Fruit fly (Drosophila melanogaster) whole organism, embryonic: ENCODE data around the gene Bruce.
A peak's percentile ranks its signal among the peaks of the same experiment; 100 is the strongest.

Source experiments
- Abd-B ChIP-seq: fragments of 200-800 bp; sonication (Bioruptor generic); optimal IDR thresholded peaks from 2 replicates; lab custom pipeline; 2018; ENCODE audit warnings: missing biosample characterization, mild to moderate bottlenecking, missing genetic modification characterization, moderate library complexity
- Ada2b ChIP-seq: fragments of 200-800 bp; sonication (Bioruptor generic); IDR thresholded peaks from 2 replicates; pipeline ENCODE4 v1.3.6; 2022; ENCODE audit warnings: missing biosample characterization, missing genetic modification characterization
- Awh ChIP-seq: fragments of 200-800 bp; sonication (Bioruptor generic); IDR thresholded peaks from 2 replicates; pipeline ENCODE4, ENCODE4 v1.3.6; 2022; ENCODE audit warnings: missing biosample characterization, missing genetic modification characterization
- C15 ChIP-seq: fragments of 200-800 bp; sonication (Bioruptor generic); IDR thresholded peaks from 3 replicates; pipeline ENCODE4 v1.3.6; 2022; ENCODE audit warnings: missing biosample characterization, missing genetic modification characterization
- CG10979 ChIP-seq: fragments of 200-800 bp; sonication (Bioruptor generic); optimal IDR thresholded peaks from 2 replicates; lab custom pipeline; 2018; ENCODE audit warnings: missing biosample characterization, mild to moderate bottlenecking, missing genetic modification characterization, moderate library complexity
- CG12071 ChIP-seq: fragments of 200-800 bp; sonication (Bioruptor generic); optimal IDR thresholded peaks from 3 replicates; lab custom pipeline; 2018; ENCODE audit warnings: missing biosample characterization, mild to moderate bottlenecking, missing genetic modification characterization
- CG12104 ChIP-seq: fragments of 200-800 bp; sonication (Bioruptor generic); optimal IDR thresholded peaks from 3 replicates; lab custom pipeline; 2016; ENCODE audit warnings: missing biosample characterization, missing genetic modification characterization
- CG15269 ChIP-seq: fragments of 200-800 bp; sonication (Bioruptor generic); optimal IDR thresholded peaks from 2 replicates; lab custom pipeline; 2018; ENCODE audit warnings: missing biosample characterization, mild to moderate bottlenecking, missing genetic modification characterization, moderate library complexity
- CG16813 ChIP-seq: fragments of 200-800 bp; sonication (Bioruptor generic); IDR thresholded peaks from 3 replicates; pipeline ENCODE4 v1.3.6; 2022; ENCODE audit warnings: missing biosample characterization, missing genetic modification characterization; ENCODE audit not compliant: partially characterized antibody
- CG1792 ChIP-seq: fragments of 200-800 bp; sonication (Bioruptor generic); optimal IDR thresholded peaks from 2 replicates; lab custom pipeline; 2016; ENCODE audit warnings: missing biosample characterization, missing genetic modification characterization
- CG18599 ChIP-seq: fragments of 200-800 bp; sonication (Bioruptor generic); optimal IDR thresholded peaks from 3 replicates; lab custom pipeline; 2017; ENCODE audit warnings: missing biosample characterization, missing genetic modification characterization, mild to moderate bottlenecking, moderate library complexity, missing genetic modification reagents
- CG2120 ChIP-seq: fragments of 200-800 bp; sonication (Bioruptor generic); optimal IDR thresholded peaks from 3 replicates; lab custom pipeline; 2016; ENCODE audit warnings: missing biosample characterization, missing genetic modification characterization
- CG2202 ChIP-seq: fragments of 200-800 bp; sonication (Bioruptor generic); optimal IDR thresholded peaks from 2 replicates; lab custom pipeline; 2018; ENCODE audit warnings: missing biosample characterization, mild to moderate bottlenecking, missing genetic modification characterization
- CG4707 ChIP-seq: fragments of 200-800 bp; sonication (Bioruptor generic); optimal IDR thresholded peaks from 2 replicates; lab custom pipeline; 2018; ENCODE audit warnings: missing biosample characterization, mild to moderate bottlenecking, missing genetic modification characterization, moderate library complexity
- CG8944 ChIP-seq: fragments of 200-800 bp; sonication (Bioruptor generic); optimal IDR thresholded peaks from 3 replicates; lab custom pipeline; 2016; ENCODE audit warnings: missing biosample characterization, missing genetic modification characterization
- CG9437 ChIP-seq: fragments of 200-800 bp; sonication (Bioruptor generic); optimal IDR thresholded peaks from 2 replicates; lab custom pipeline; 2018; ENCODE audit warnings: missing biosample characterization, mild to moderate bottlenecking, missing genetic modification characterization
- CrebB ChIP-seq: fragments of 200-800 bp; sonication (Bioruptor generic); optimal IDR thresholded peaks from 3 replicates; lab custom pipeline; 2018; ENCODE audit warnings: missing biosample characterization, mild to moderate bottlenecking, missing genetic modification characterization
- Fer3 ChIP-seq: fragments of 200-800 bp; sonication (Bioruptor generic); optimal IDR thresholded peaks from 2 replicates; lab custom pipeline; 2018; ENCODE audit warnings: missing biosample characterization, mild to moderate bottlenecking, missing genetic modification characterization, moderate library complexity
- Gsc ChIP-seq: fragments of 200-800 bp; sonication (Bioruptor generic); IDR thresholded peaks from 2 replicates; pipeline ENCODE4 v1.3.6; 2022; ENCODE audit warnings: missing biosample characterization, missing genetic modification characterization
- H2.0 ChIP-seq: fragments of 200-800 bp; sonication (Bioruptor generic); IDR thresholded peaks from 2 replicates; pipeline ENCODE4 v1.3.6; 2022; ENCODE audit warnings: missing biosample characterization, missing genetic modification characterization
- Hey ChIP-seq: fragments of 200-800 bp; sonication (Bioruptor generic); optimal IDR thresholded peaks from 3 replicates; lab custom pipeline; 2018; ENCODE audit warnings: missing biosample characterization, mild to moderate bottlenecking, missing genetic modification characterization
- Oli ChIP-seq: fragments of 200-800 bp; sonication (Bioruptor generic); optimal IDR thresholded peaks from 2 replicates; lab custom pipeline; 2018; ENCODE audit warnings: missing biosample characterization, mild to moderate bottlenecking, missing genetic modification characterization, moderate library complexity
- Ravus ChIP-seq: fragments of 200-800 bp; sonication (Bioruptor generic); IDR thresholded peaks from 2 replicates; pipeline ENCODE4 v1.3.6; 2022; ENCODE audit warnings: missing biosample characterization, missing genetic modification characterization
- Side ChIP-seq: fragments of 200-800 bp; sonication (Bioruptor generic); optimal IDR thresholded peaks from 2 replicates; lab custom pipeline; 2016; ENCODE audit warnings: missing biosample characterization, missing genetic modification characterization
- ara ChIP-seq: fragments of 200-800 bp; sonication (Bioruptor generic); IDR thresholded peaks from 2 replicates; pipeline ENCODE4 v1.3.6; 2022; ENCODE audit warnings: missing biosample characterization, missing genetic modification characterization
- az2 ChIP-seq: fragments of 200-800 bp; sonication (Bioruptor generic); optimal IDR thresholded peaks from 3 replicates; lab custom pipeline; 2016; ENCODE audit warnings: missing biosample characterization, missing genetic modification characterization
- cas ChIP-seq: fragments of 200-800 bp; sonication (Bioruptor generic); IDR thresholded peaks from 2 replicates; pipeline ENCODE4 v1.3.6; 2022; ENCODE audit warnings: missing biosample characterization, missing genetic modification characterization
- cato ChIP-seq: fragments of 200-800 bp; sonication (Bioruptor generic); optimal IDR thresholded peaks from 2 replicates; lab custom pipeline; 2016; ENCODE audit warnings: missing biosample characterization, missing genetic modification characterization, borderline replicate concordance
- danr ChIP-seq: fragments of 200-800 bp; sonication (Bioruptor generic); IDR thresholded peaks from 2 replicates; pipeline ENCODE4 v1.3.6; 2022; ENCODE audit warnings: missing biosample characterization, missing genetic modification characterization
- dati ChIP-seq: fragments of 200-800 bp; sonication (Bioruptor generic); IDR thresholded peaks from 2 replicates; pipeline ENCODE4 v1.3.6; 2022; ENCODE audit warnings: missing biosample characterization, missing genetic modification characterization
- dmrt99B ChIP-seq: fragments of 200-800 bp; sonication (Bioruptor generic); optimal IDR thresholded peaks from 2 replicates; lab custom pipeline; 2018; ENCODE audit warnings: missing biosample characterization, mild to moderate bottlenecking, missing genetic modification characterization, moderate library complexity
- fd3F ChIP-seq: fragments of 200-800 bp; sonication (Bioruptor generic); optimal IDR thresholded peaks from 2 replicates; lab custom pipeline; 2018; ENCODE audit warnings: missing biosample characterization, mild to moderate bottlenecking, missing genetic modification characterization, moderate library complexity
- ftz-f1 ChIP-seq: fragments of 200-800 bp; sonication (Bioruptor generic); optimal IDR thresholded peaks from 2 replicates; lab custom pipeline; 2016; ENCODE audit warnings: missing biosample characterization, missing genetic modification characterization
- gsb-n ChIP-seq: fragments of 200-800 bp; sonication (Bioruptor generic); optimal IDR thresholded peaks from 3 replicates; lab custom pipeline; 2018; ENCODE audit warnings: missing biosample characterization, mild to moderate bottlenecking, missing genetic modification characterization
- her ChIP-seq: fragments of 200-800 bp; sonication (Bioruptor generic); optimal IDR thresholded peaks from 2 replicates; lab custom pipeline; 2016; ENCODE audit warnings: missing biosample characterization, missing genetic modification characterization
- lbe ChIP-seq: fragments of 200-800 bp; sonication (Bioruptor generic); optimal IDR thresholded peaks from 2 replicates; lab custom pipeline; 2016; ENCODE audit warnings: missing biosample characterization, mild to moderate bottlenecking, missing genetic modification characterization
- luna ChIP-seq: fragments of 200-800 bp; sonication (Bioruptor generic); optimal IDR thresholded peaks from 2 replicates; lab custom pipeline; 2016; ENCODE audit warnings: missing biosample characterization, missing genetic modification characterization
- nau ChIP-seq: fragments of 200-800 bp; sonication (Bioruptor generic); optimal IDR thresholded peaks from 3 replicates; lab custom pipeline; 2017; ENCODE audit warnings: missing biosample characterization, mild to moderate bottlenecking, missing genetic modification characterization, missing genetic modification reagents
- pb ChIP-seq: fragments of 200-800 bp; sonication (Bioruptor generic); optimal IDR thresholded peaks from 3 replicates; lab custom pipeline; 2016; ENCODE audit warnings: missing biosample characterization, missing genetic modification characterization
- pita ChIP-seq: fragments of 200-800 bp; sonication (Bioruptor generic); optimal IDR thresholded peaks from 2 replicates; lab custom pipeline; 2017; ENCODE audit warnings: missing biosample characterization, mild to moderate bottlenecking, missing genetic modification characterization
- row ChIP-seq: fragments of 200-800 bp; sonication (Bioruptor generic); IDR thresholded peaks from 3 replicates; pipeline ENCODE4 v1.3.6; 2022; ENCODE audit warnings: missing biosample characterization, missing genetic modification characterization
- sc ChIP-seq, 3 experiments: fragments of >200 bp in 2 of 3; fragments of 200-800 bp in 1 of 3; sonication (Bioruptor generic) in 1 of 3; optimal IDR thresholded peaks; 2 replicates in 2 of 3; 3 replicates in 1 of 3; lab custom pipeline; 2017; ENCODE audit warnings: mild to moderate bottlenecking in 1 of 3, missing biosample characterization in 1 of 3, missing genetic modification characterization in 1 of 3, missing genetic modification reagents in 1 of 3
- schlank ChIP-seq: fragments of 200-800 bp; sonication (Bioruptor generic); optimal IDR thresholded peaks from 2 replicates; lab custom pipeline; 2018; ENCODE audit warnings: missing biosample characterization, mild to moderate bottlenecking, missing genetic modification characterization
- sim ChIP-seq: fragments of 200-800 bp; sonication (Bioruptor generic); IDR thresholded peaks from 2 replicates; pipeline ENCODE4 v1.3.6; 2022; ENCODE audit warnings: missing biosample characterization, missing genetic modification characterization
- sima ChIP-seq: fragments of 200-800 bp; sonication (Bioruptor generic); optimal IDR thresholded peaks from 2 replicates; lab custom pipeline; 2016; ENCODE audit warnings: missing biosample characterization, missing genetic modification characterization
- stc ChIP-seq: fragments of 200-800 bp; sonication (Bioruptor generic); IDR thresholded peaks from 2 replicates; pipeline ENCODE4 v1.3.6; 2022; ENCODE audit warnings: missing biosample characterization, missing genetic modification characterization
- trh ChIP-seq: fragments of 200-800 bp; sonication (Bioruptor generic); optimal IDR thresholded peaks from 2 replicates; lab custom pipeline; 2016; ENCODE audit warnings: missing biosample characterization, missing genetic modification characterization
- tup ChIP-seq: fragments of 200-800 bp; sonication (Bioruptor generic); optimal IDR thresholded peaks from 2 replicates; lab custom pipeline; 2016; ENCODE audit warnings: missing biosample characterization, mild to moderate bottlenecking, missing genetic modification characterization, moderate library complexity
- zen2 ChIP-seq: fragments of 200-800 bp; sonication (Bioruptor generic); IDR thresholded peaks from 3 replicates; pipeline ENCODE4 v1.3.6; 2022; ENCODE audit warnings: missing biosample characterization, missing genetic modification characterization; ENCODE audit not compliant: partially characterized antibody

The Bruce gene

DNA sequence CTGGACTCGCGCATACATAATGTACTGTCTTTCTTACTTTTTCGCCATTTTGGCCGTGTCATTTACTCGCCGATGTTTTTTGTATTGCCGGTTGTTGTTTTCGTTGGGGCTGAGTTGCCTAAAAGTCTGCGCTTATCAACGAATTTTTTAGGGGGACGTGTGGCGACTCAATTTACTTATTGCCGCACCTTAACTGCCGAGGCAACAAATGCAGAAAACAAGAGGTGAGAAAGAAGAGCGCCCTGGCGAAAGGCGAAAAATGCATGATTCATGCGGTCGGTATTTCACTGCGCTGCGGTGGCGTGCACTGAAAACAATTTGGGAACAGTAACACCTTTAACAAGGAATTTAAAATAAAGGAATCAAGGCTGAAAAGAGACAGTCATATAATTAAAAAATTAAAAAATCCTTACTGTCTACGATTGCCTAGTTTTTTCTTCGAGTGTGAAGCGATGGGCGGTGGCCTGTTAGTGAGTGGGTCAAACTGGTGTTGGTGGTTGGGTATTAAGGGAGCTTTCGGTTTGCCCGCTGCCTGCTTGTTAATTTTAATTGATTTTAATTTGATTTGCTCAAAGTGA is 62.2 kb downstream of the Bruce start (continued):
- TF ChIP-seq dati (GFP tag; lab: Robert Waterston, UW) (peak; percentile 60; the same call in 1 of the 2 replicates), ara (peak; percentile 71), cato (GFP tag; lab: Kevin White, UChicago) (peak; percentile 24), H2.0 (GFP tag; lab: Robert Waterston, UW) (peak; percentile 83), sima (GFP tag; lab: Kevin White, UChicago) (no peak), pb (GFP tag; lab: Kevin White, UChicago) (peak; percentile 43), CG12104 (GFP tag; lab: Kevin White, UChicago) (no peak), lbe (GFP tag; lab: Kevin White, UChicago) (peak; percentile 77), dmrt99B (tag; lab: Kevin White, UChicago) (peak; percentile 80), CG4707 (GFP tag; lab: Kevin White, UChicago) (peak; percentile 39), CG12071 (GFP tag; lab: Kevin White, UChicago) (peak; percentile 45), Awh (peak; percentile 83), trh (GFP tag; lab: Kevin White, UChicago) (no peak), tup (GFP tag; lab: Kevin White, UChicago) (peak; percentile 24), danr (GFP tag; lab: Robert Waterston, UW) (peak; percentile 37; the same call in 1 of the 2 replicates), schlank (tag; lab: Kevin White, UChicago) (peak; percentile 28), CG2202 (tag; lab: Kevin White, UChicago) (no peak), CG15269 (tag; lab: Kevin White, UChicago) (peak; percentile 70), CG1792 (peak; percentile 51), ftz-f1 (GFP tag; lab: Kevin White, UChicago) (no peak), nau (GFP tag; lab: Kevin White, UChicago) (no peak), C15 (GFP tag; lab: Robert Waterston, UW) (peak; percentile 53; the same call in 1 of the 3 replicates), luna (GFP tag; lab: Kevin White, UChicago) (no peak), CG10979 (tag; lab: Kevin White, UChicago) (peak; percentile 56), sc (optimal IDR thresholded peaks at IDR 0.05; lab: Kevin White, UChicago) (no peak), sc (GFP tag; optimal IDR thresholded peaks at IDR 0.05; lab: Kevin White, UChicago) (no peak), Ravus (peak; percentile 53), CG8944 (GFP tag; lab: Kevin White, UChicago) (peak; percentile 52), Oli (peak; percentile 63), Side (GFP tag; lab: Kevin White, UChicago) (peak; percentile 24), CrebB (tag; lab: Kevin White, UChicago) (no peak), CG16813 (no peak), Abd-B (GFP tag; lab: Kevin White, UChicago) (peak; percentile 32), Ada2b (GFP tag; lab: Robert Waterston, UW) (peak; percentile 77), her (GFP tag; lab: Kevin White, UChicago) (no peak), zen2 (no peak), CG2120 (GFP tag; lab: Kevin White, UChicago) (peak; percentile 61), pita (GFP tag; lab: Kevin White, UChicago) (no peak), Hey (tag; lab: Kevin White, UChicago) (peak; percentile 90), gsb-n (tag; lab: Kevin White, UChicago) (peak; percentile 14), CG18599 (GFP tag; lab: Kevin White, UChicago) (peak; percentile 40), Gsc (GFP tag; lab: Robert Waterston, UW) (no peak), sim (GFP tag; lab: Robert Waterston, UW) (no peak), Fer3 (tag; lab: Kevin White, UChicago) (peak; percentile 74), CG9437 (GFP tag; lab: Kevin White, UChicago) (no peak), cas (0 out of 2 replicates have a peak, but pooled peaks have one; percentile 23), fd3F (GFP tag; lab: Kevin White, UChicago) (peak; percentile 41), az2 (GFP tag; lab: Kevin White, UChicago) (peak; percentile 34), stc (GFP tag; lab: Robert Waterston, UW) (peak; percentile 85), row (peak; percentile 72)
